Worm (Caenorhabditis elegans): Measurements from ENCODE around the gene mrpl-50.

ce11 chrII:8927253-8927791 lies 2.3 kb upstream of the mrpl-50 start, which contains the start of gene cct-2:
- TF ChIP-seq tbx-11 (GFP tag; IDR thresholded peaks at IDR 0.05) (no peak), ceh-13 (GFP tag; optimal IDR thresholded peaks at IDR 0.05) (no peak), B0310.2 (tag; optimal IDR thresholded peaks at IDR 0.05) (no peak), scrt-1 (GFP tag; IDR thresholded peaks at IDR 0.05) (no peak), flt-1 (GFP tag; IDR thresholded peaks at IDR 0.05) (peak; percentile 52; the same call in 1 of the 2 replicates), ama-1 (optimal IDR thresholded peaks at IDR 0.05) (no peak), F13C5.2 (tag; optimal IDR thresholded peaks at IDR 0.05) (no peak), tra-4 (tag; optimal IDR thresholded peaks at IDR 0.05) (no peak), sea-1 (GFP tag; conservative IDR thresholded peaks at IDR 0.05) (no peak), hmg-4 (GFP tag; optimal IDR thresholded peaks at IDR 0.05) (no peak)
